Fruit fly (Drosophila melanogaster) whole organism: ENCODE results near the gene tos.

Source experiments
- CG8478 ChIP-seq: fragments of >200 bp; optimal IDR thresholded peaks from 2 replicates; lab custom pipeline; 2018; ENCODE audit warnings: inconsistent platforms
- Dll ChIP-seq: fragments of >200 bp; optimal IDR thresholded peaks from 2 replicates; lab custom pipeline; 2017
- EcR ChIP-seq, 2 experiments: fragments of >200 bp; optimal IDR thresholded peaks; 2 replicates each; lab custom pipeline; 2017; ENCODE audit warnings: missing biosample characterization in 2 of 2, missing genetic modification characterization in 2 of 2, missing genetic modification reagents in 2 of 2
- pan ChIP-seq: fragments of >200 bp; optimal IDR thresholded peaks from 2 replicates; lab custom pipeline; 2017
- psq ChIP-seq: fragments of >200 bp; optimal IDR thresholded peaks from 2 replicates; lab custom pipeline; 2017
- usp ChIP-seq: fragments of >200 bp; optimal IDR thresholded peaks from 2 replicates; lab custom pipeline; 2017; ENCODE audit warnings: missing biosample characterization, missing genetic modification characterization, mixed read lengths

Gene tos

DNA sequence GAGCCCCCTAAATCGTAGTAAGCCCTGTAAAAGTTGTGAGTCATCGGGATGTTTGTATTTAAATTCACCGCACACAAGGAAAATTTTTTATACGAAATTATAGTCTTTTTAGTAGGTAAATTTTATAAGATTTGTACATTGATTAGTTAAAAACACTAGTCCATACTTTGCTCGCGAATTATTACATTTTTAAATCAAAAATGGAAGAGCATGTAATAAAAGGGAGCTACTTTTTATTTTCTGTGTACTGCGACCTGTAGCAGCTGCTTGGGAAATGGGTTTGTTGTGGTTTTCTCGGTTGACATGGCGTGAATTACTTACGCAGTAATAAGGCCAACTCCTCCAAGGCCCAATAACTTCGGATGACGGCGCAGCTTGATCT is 12.8 kb upstream of the tos start:
- TF ChIP-seq Dll (lab: Kevin White, UChicago): no peak
- no peak for TF ChIP-seq CG8478 (lab: Kevin White, UChicago)
- TF ChIP-seq psq (lab: Kevin White, UChicago): no peak
- no peak for TF ChIP-seq usp (GFP tag; lab: Kevin White, UChicago)
- TF ChIP-seq EcR (GFP tag; optimal IDR thresholded peaks at IDR 0.05; lab: Kevin White, UChicago): no peak
- no peak for TF ChIP-seq pan

DNA sequence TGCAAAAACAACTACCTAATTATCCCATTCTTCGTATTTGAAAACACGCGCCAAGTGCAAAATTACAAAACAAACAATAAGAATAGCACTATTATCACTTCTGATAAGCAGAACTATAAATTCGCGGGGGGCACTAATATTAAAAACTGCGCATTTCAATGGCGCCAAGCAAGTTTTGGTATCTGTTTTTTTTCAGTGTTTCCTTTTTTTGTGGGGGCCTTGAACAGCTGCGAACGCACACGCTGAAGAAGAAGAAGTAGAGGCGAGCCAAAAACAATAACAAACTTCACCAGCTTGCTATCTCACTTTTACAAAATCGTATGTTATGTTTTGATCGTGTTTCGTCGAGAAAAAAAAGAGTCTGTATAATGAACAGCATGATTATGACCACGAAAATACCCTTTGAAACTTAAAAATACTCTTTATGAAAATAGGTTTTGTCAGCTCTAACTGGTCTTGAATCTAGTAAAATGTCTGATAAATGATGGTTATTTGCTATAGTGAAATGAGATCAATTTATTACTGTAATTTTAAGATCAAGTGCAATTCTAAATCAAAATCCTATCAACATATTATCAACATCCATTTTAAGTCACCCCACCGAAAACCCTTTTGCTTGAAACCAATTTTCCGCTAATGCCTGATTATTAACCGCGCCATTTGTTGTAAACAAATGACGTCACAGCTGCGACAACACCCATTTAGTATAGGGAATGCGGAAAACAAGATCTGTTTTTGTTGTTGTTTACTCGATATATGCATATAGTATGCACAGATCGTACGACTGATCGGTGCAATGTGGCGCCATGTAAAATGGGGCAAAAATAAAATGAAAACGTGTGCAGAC is 12.2 kb upstream of the tos start:
- TF ChIP-seq CG8478 (lab: Kevin White, UChicago) (no peak), usp (GFP tag; lab: Kevin White, UChicago) (no peak), pan (peak; percentile 3)

DNA sequence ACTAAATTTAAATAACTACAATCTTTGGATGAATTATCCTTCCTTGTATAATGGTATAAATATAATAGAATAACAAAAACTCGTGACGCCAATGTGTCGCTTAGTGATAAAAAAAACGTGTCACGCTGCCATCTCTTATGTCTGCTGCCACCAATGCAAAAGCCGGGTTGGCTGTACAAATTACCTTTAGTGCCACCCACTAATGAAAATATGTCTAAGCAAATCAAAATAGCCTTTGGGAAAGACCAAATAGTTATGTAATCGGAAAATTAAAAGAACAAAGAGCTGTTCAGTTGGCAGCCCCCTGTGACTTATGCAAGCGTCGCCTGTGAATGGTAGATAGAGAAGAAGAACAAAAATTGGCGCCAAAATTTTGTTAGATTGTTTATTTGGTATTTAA is 7.5 kb upstream of the tos start, which contains the start of gene CG10336:
TSS of gene CG10336 (plus strand) at position 153 of the 400 bp plus-strand sequence.
- no peak for TF ChIP-seq usp (GFP tag; lab: Kevin White, UChicago)
- TF ChIP-seq psq (lab: Kevin White, UChicago): no peak
- no peak for TF ChIP-seq pan
- no peak for TF ChIP-seq CG8478 (lab: Kevin White, UChicago)
- TF ChIP-seq EcR (GFP tag; optimal IDR thresholded peaks at IDR 0.05; lab: Kevin White, UChicago): no peak
- no peak for TF ChIP-seq Dll (lab: Kevin White, UChicago)

DNA sequence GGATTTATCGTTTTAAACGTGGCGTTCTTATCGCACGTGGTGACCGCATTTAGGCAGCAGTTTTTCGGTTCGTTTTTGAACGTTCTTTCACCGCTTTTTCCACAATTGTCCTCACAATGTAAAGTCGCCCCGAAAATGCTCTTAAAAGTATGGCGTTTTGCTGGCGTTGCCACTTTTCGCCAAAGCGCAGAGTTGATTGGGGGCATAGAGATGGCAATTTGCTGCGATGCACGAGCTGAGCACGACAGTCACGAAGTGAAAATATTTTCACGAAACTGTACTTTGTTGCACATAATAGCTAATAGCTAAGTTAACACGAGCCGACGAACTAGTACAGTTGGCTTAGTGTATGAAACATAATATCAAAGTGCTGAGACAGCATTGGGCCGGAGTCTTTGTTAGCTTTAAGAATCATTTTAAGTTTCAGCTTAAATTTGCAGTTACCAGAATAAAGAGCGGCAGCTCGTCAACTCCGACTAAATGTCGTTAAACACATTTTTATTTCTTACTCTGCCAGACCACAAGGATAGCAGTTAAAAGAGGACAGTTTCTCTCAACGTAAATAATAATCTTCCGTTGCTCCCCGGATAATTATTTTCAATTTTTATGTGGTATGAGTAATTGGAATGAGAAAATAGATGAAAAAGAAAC is 6.9 kb upstream of the tos start, which contains the start of gene msl-1:
TSS of gene msl-1 (minus strand) at position 155 of the 651 bp plus-strand sequence.
- TF ChIP-seq psq (lab: Kevin White, UChicago) (no peak), CG8478 (lab: Kevin White, UChicago) (no peak), pan (no peak), Dll (lab: Kevin White, UChicago) (no peak), usp (GFP tag; lab: Kevin White, UChicago) (no peak), EcR (GFP tag; optimal IDR thresholded peaks at IDR 0.05; lab: Kevin White, UChicago) (no peak)

- TF ChIP-seq Dll (lab: Kevin White, UChicago): no peak
- no peak for TF ChIP-seq usp (GFP tag; lab: Kevin White, UChicago)
- no peak for TF ChIP-seq EcR (GFP tag; optimal IDR thresholded peaks at IDR 0.05; lab: Kevin White, UChicago)
- no peak for TF ChIP-seq CG8478 (lab: Kevin White, UChicago)
- TF ChIP-seq pan: no peak
- TF ChIP-seq psq (lab: Kevin White, UChicago): no peak
These were observed 6.0 kb upstream of the tos start for dm6 chr2L:18687827-18688226.

- TF ChIP-seq psq (lab: Kevin White, UChicago) (no peak), CG8478 (lab: Kevin White, UChicago) (no peak), EcR (GFP tag; optimal IDR thresholded peaks at IDR 0.05; lab: Kevin White, UChicago) (no peak), Dll (lab: Kevin White, UChicago) (no peak), usp (GFP tag; lab: Kevin White, UChicago) (no peak)
These were observed 3.8 kb downstream of the tos start for dm6 chr2L:18677910-18678639.

DNA sequence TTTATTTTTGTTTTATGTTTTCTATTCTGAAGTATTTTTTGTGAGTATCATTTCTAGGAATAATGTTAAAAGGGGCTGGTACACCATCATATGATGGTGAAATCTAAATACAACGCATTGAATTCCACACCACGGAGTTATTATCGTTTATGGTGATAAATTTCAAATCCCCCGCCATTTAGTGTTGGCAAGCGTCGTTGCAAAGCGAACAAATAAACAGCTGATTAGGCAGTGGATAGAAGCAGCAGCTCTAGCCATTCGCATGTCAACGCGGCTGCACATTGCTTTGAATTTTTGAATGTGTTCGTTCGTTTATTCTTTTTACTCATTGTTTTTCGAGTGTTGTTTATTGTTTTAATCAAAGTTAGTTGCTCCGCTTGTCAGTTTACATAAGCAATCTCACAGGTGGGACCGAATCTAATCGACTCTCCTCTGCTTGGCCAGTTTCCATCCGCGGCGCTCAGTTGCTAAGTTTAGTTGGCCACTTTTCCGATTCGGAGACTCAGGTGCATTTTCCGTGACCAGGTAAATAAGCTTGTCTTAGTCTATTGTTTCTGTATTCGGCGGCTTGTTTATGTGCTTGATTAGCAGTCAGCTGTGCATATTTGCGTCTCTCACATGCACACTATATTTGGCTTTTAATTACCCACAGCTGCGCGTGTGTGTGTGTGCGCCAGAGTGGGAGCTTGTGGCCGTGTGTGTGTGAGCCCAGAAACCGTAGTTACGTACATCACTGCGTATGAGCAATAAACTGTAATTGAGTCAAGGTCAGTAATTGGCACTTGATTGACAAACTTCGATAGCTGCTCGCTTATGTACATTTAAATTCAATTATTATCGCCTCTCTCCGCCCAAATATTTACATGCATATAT is 4.7 kb downstream of the tos start, which contains the start of the genes Mst36Fa and CG31751:
TSS of gene Mst36Fa (minus strand) at position 51 of the 873 bp plus-strand sequence.
TSS of gene CG31751 (plus strand) at position 274 of the 873 bp plus-strand sequence.
- TF ChIP-seq psq (lab: Kevin White, UChicago) (no peak), EcR (GFP tag; optimal IDR thresholded peaks at IDR 0.05; lab: Kevin White, UChicago) (no peak), CG8478 (lab: Kevin White, UChicago) (no peak), pan (no peak), Dll (lab: Kevin White, UChicago) (no peak), usp (GFP tag; lab: Kevin White, UChicago) (no peak)

DNA sequence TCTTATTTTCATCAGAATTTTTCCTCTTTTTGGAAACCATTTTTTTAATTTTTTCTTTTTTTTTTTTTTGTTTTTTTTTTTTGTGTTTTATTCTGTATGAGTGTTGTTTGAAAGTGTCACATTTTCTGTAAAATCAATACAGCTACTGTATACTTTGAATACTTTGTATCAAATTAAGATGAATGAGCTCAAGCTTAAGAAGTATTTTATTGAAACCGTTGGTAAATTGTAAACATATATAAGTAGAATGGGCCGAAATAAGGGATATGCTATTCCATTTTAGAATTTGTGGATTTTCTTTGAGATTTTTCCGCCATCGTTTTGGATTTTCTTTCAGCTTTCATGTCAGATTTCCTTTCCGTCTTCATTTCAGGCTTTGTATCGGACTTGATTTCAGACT is 6.9 kb downstream of the tos start, which contains the start of gene Mst36Fb:
TSS of gene Mst36Fb (minus strand) at position 101 of the 400 bp plus-strand sequence.
- TF ChIP-seq CG8478 (lab: Kevin White, UChicago) (no peak), usp (GFP tag; lab: Kevin White, UChicago) (no peak), Dll (lab: Kevin White, UChicago) (no peak), EcR (GFP tag; optimal IDR thresholded peaks at IDR 0.05; lab: Kevin White, UChicago) (no peak)

dm6 chr2L:18673185-18673584 is 8.7 kb downstream of the tos start, which contains the start of gene CG43339:
Gene CG43339, minus strand, starts transcription at chr2L:18673285.
- TF ChIP-seq CG8478 (lab: Kevin White, UChicago) (no peak), pan (no peak), usp (GFP tag; lab: Kevin White, UChicago) (no peak), EcR (GFP tag; optimal IDR thresholded peaks at IDR 0.05; lab: Kevin White, UChicago) (no peak), psq (lab: Kevin White, UChicago) (no peak), Dll (lab: Kevin White, UChicago) (no peak)

- TF ChIP-seq EcR (GFP tag; optimal IDR thresholded peaks at IDR 0.05; lab: Kevin White, UChicago): no peak
- no peak for TF ChIP-seq CG8478 (lab: Kevin White, UChicago)
- TF ChIP-seq psq (lab: Kevin White, UChicago): no peak
- no peak for TF ChIP-seq pan
- no peak for TF ChIP-seq Dll (lab: Kevin White, UChicago)
- TF ChIP-seq usp (GFP tag; lab: Kevin White, UChicago): no peak
These were observed 10.7 kb downstream of the tos start, which contains the start of gene CG43338 for dm6 chr2L:18671146-18671545. Gene CG43338, minus strand, starts transcription at chr2L:18671246.
